Fruit fly (Drosophila melanogaster) whole organism, embryonic: ENCODE results near the gene ND-39.

Experiments used
- Atf3 ChIP-seq: fragments of 200-800 bp; sonication (Bioruptor generic); optimal IDR thresholded peaks from 3 replicates; lab custom pipeline; 2016; ENCODE audit warnings: missing biosample characterization, missing genetic modification characterization
- CG11696 ChIP-seq: fragments of 200-800 bp; sonication (Bioruptor generic); IDR thresholded peaks from 2 replicates; pipeline ENCODE4 v1.3.6; 2022; ENCODE audit warnings: missing biosample characterization, missing genetic modification characterization
- CG12299 ChIP-seq: fragments of 200-800 bp; sonication (Bioruptor generic); optimal IDR thresholded peaks from 2 replicates; lab custom pipeline; 2018; ENCODE audit warnings: missing biosample characterization, mild to moderate bottlenecking, missing genetic modification characterization
- CG13287 ChIP-seq: fragments of 200-800 bp; sonication (Bioruptor generic); IDR thresholded peaks from 2 replicates; pipeline ENCODE4 v1.3.6; 2022; ENCODE audit warnings: missing biosample characterization, missing genetic modification characterization; ENCODE audit not compliant: partially characterized antibody
- CG13624 ChIP-seq: fragments of 200-800 bp; sonication (Bioruptor generic); optimal IDR thresholded peaks from 2 replicates; lab custom pipeline; 2016; ENCODE audit warnings: missing biosample characterization, missing genetic modification characterization
- CG15514 ChIP-seq: fragments of 200-800 bp; sonication (Bioruptor generic); optimal IDR thresholded peaks from 3 replicates; lab custom pipeline; 2017; ENCODE audit warnings: missing biosample characterization, missing genetic modification characterization, mild to moderate bottlenecking, moderate library complexity, missing genetic modification reagents
- CG16779 ChIP-seq: fragments of 200-800 bp; sonication (Bioruptor generic); IDR thresholded peaks from 2 replicates; pipeline ENCODE4 v1.3.6; 2022; ENCODE audit warnings: missing biosample characterization, missing genetic modification characterization
- CG33213 ChIP-seq: fragments of 200-800 bp; sonication (Bioruptor generic); optimal IDR thresholded peaks from 3 replicates; lab custom pipeline; 2016; ENCODE audit warnings: missing biosample characterization, missing genetic modification characterization
- CG34422 ChIP-seq: fragments of 200-800 bp; sonication (Bioruptor generic); IDR thresholded peaks from 3 replicates; pipeline ENCODE4 v1.3.6; 2022; ENCODE audit warnings: missing biosample characterization, missing genetic modification characterization
- CG3726 ChIP-seq: fragments of 200-800 bp; sonication (Bioruptor generic); IDR thresholded peaks from 3 replicates; pipeline ENCODE4, ENCODE4 v1.3.6; 2022; ENCODE audit warnings: missing biosample characterization, missing genetic modification characterization
- CG42726 ChIP-seq: fragments of 200-800 bp; sonication (Bioruptor generic); IDR thresholded peaks from 2 replicates; pipeline ENCODE4 v1.3.6; 2022; ENCODE audit warnings: missing biosample characterization, missing genetic modification characterization; ENCODE audit not compliant: partially characterized antibody
- CG4617 ChIP-seq: fragments of 200-800 bp; sonication (Bioruptor generic); optimal IDR thresholded peaks from 3 replicates; lab custom pipeline; 2016; ENCODE audit warnings: missing biosample characterization, missing genetic modification characterization, borderline replicate concordance
- CG6175 ChIP-seq: fragments of 200-800 bp; sonication (Bioruptor generic); IDR thresholded peaks from 3 replicates; pipeline ENCODE4 v1.3.6; 2022; ENCODE audit warnings: missing biosample characterization, missing genetic modification characterization
- CG7357 ChIP-seq: fragments of 200-800 bp; sonication (Bioruptor generic); IDR thresholded peaks from 3 replicates; pipeline ENCODE4 v1.3.6; 2022; ENCODE audit warnings: missing biosample characterization, missing genetic modification characterization
- CG8924 ChIP-seq: fragments of 200-800 bp; optimal IDR thresholded peaks from 3 replicates; lab custom pipeline; 2019; ENCODE audit warnings: missing biosample characterization, mild to moderate bottlenecking, missing genetic modification characterization, moderate library complexity
- CG8944 ChIP-seq: fragments of 200-800 bp; sonication (Bioruptor generic); optimal IDR thresholded peaks from 3 replicates; lab custom pipeline; 2016; ENCODE audit warnings: missing biosample characterization, missing genetic modification characterization
- CG9727 ChIP-seq: fragments of 200-800 bp; sonication (Bioruptor generic); optimal IDR thresholded peaks from 3 replicates; lab custom pipeline; 2017; ENCODE audit warnings: missing biosample characterization, mild to moderate bottlenecking, missing genetic modification characterization
- CG9817 ChIP-seq: fragments of 200-800 bp; sonication (Bioruptor generic); optimal IDR thresholded peaks from 2 replicates; lab custom pipeline; 2018; ENCODE audit warnings: missing biosample characterization, mild to moderate bottlenecking, missing genetic modification characterization, moderate library complexity
- Dfd ChIP-seq, 2 experiments: fragments of >200 bp; optimal IDR thresholded peaks; 2 replicates each; lab custom pipeline; 2017; ENCODE audit warnings: missing biosample characterization in 2 of 2, missing genetic modification characterization in 2 of 2
- Drgx ChIP-seq: fragments of 200-800 bp; sonication (Bioruptor generic); IDR thresholded peaks from 2 replicates; pipeline ENCODE4 v1.3.6; 2022; ENCODE audit warnings: missing biosample characterization, missing genetic modification characterization
- E2f2 ChIP-seq: fragments of 200-800 bp; sonication (Bioruptor generic); IDR thresholded peaks from 2 replicates; pipeline ENCODE4 v1.3.6; 2022; ENCODE audit warnings: missing biosample characterization, missing genetic modification characterization
- Elba2 ChIP-seq: fragments of 200-800 bp; sonication (Bioruptor generic); optimal IDR thresholded peaks from 3 replicates; lab custom pipeline; 2016; ENCODE audit warnings: missing biosample characterization, missing genetic modification characterization
- GATAe ChIP-seq: fragments of 200-800 bp; sonication (Bioruptor generic); conservative IDR thresholded peaks from 2 replicates; pipeline ENCODE4 v1.3.6; 2022; ENCODE audit warnings: missing biosample characterization, missing genetic modification characterization
- HmgD ChIP-seq: fragments of 200-800 bp; sonication (Bioruptor generic); optimal IDR thresholded peaks from 3 replicates; lab custom pipeline; 2016; ENCODE audit warnings: missing biosample characterization, missing genetic modification characterization
- Jarid2 ChIP-seq: fragments of 200-800 bp; sonication (Bioruptor generic); optimal IDR thresholded peaks from 3 replicates; lab custom pipeline; 2017; ENCODE audit warnings: mild to moderate bottlenecking, missing biosample characterization, missing genetic modification reagents, missing genetic modification characterization
- MESR4 ChIP-seq: fragments of 200-800 bp; sonication (Bioruptor generic); optimal IDR thresholded peaks from 2 replicates; lab custom pipeline; 2018; ENCODE audit warnings: missing biosample characterization, mild to moderate bottlenecking, missing genetic modification characterization, moderate library complexity
- NFAT ChIP-seq: fragments of 200-800 bp; sonication (Bioruptor generic); IDR thresholded peaks from 2 replicates; pipeline ENCODE4 v1.3.6; 2022; ENCODE audit warnings: missing biosample characterization, missing genetic modification characterization
- Oli ChIP-seq: fragments of 200-800 bp; sonication (Bioruptor generic); optimal IDR thresholded peaks from 2 replicates; lab custom pipeline; 2018; ENCODE audit warnings: missing biosample characterization, mild to moderate bottlenecking, missing genetic modification characterization, moderate library complexity
- Ravus ChIP-seq: fragments of 200-800 bp; sonication (Bioruptor generic); IDR thresholded peaks from 2 replicates; pipeline ENCODE4 v1.3.6; 2022; ENCODE audit warnings: missing biosample characterization, missing genetic modification characterization
- ab ChIP-seq: fragments of 200-800 bp; sonication (Bioruptor generic); optimal IDR thresholded peaks from 2 replicates; lab custom pipeline; 2016; ENCODE audit warnings: missing biosample characterization, missing genetic modification characterization
- br ChIP-seq: fragments of >200 bp; optimal IDR thresholded peaks from 2 replicates; lab custom pipeline; 2017
- crc ChIP-seq: fragments of 200-800 bp; sonication (Bioruptor generic); optimal IDR thresholded peaks from 2 replicates; lab custom pipeline; 2016; ENCODE audit warnings: missing biosample characterization, missing genetic modification characterization
- danr ChIP-seq: fragments of 200-800 bp; sonication (Bioruptor generic); IDR thresholded peaks from 2 replicates; pipeline ENCODE4 v1.3.6; 2022; ENCODE audit warnings: missing biosample characterization, missing genetic modification characterization
- gro ChIP-seq: fragments of 200-800 bp; sonication (Bioruptor generic); optimal IDR thresholded peaks from 2 replicates; lab custom pipeline; 2016; ENCODE audit warnings: missing biosample characterization, missing genetic modification characterization
- hbn ChIP-seq: fragments of 200-800 bp; sonication (Bioruptor generic); IDR thresholded peaks from 2 replicates; pipeline ENCODE4 v1.3.6; 2022; ENCODE audit warnings: missing biosample characterization, missing genetic modification characterization; ENCODE audit not compliant: partially characterized antibody
- jing ChIP-seq: fragments of 200-800 bp; sonication (Bioruptor generic); optimal IDR thresholded peaks from 2 replicates; lab custom pipeline; 2018; ENCODE audit warnings: missing biosample characterization, mild to moderate bottlenecking, missing genetic modification characterization
- kni ChIP-seq: fragments of 200-800 bp; sonication (Bioruptor generic); optimal IDR thresholded peaks from 3 replicates; lab custom pipeline; 2017; ENCODE audit warnings: mild to moderate bottlenecking, missing biosample characterization, missing genetic modification reagents, missing genetic modification characterization
- mam ChIP-seq: fragments of 200-800 bp; sonication (Bioruptor generic); optimal IDR thresholded peaks from 3 replicates; lab custom pipeline; 2016; ENCODE audit warnings: missing biosample characterization, missing genetic modification characterization
- nmo ChIP-seq: fragments of 200-800 bp; sonication (Bioruptor generic); optimal IDR thresholded peaks from 2 replicates; lab custom pipeline; 2018; ENCODE audit warnings: missing biosample characterization, mild to moderate bottlenecking, missing genetic modification characterization, moderate library complexity
- oc ChIP-seq: fragments of 200-800 bp; sonication (Bioruptor generic); optimal IDR thresholded peaks from 2 replicates; lab custom pipeline; 2018; ENCODE audit warnings: missing biosample characterization, mild to moderate bottlenecking, missing genetic modification characterization, moderate library complexity
- pan ChIP-seq, 4 experiments: fragments of >200 bp in 3 of 4; fragments of 200-800 bp in 1 of 4; sonication (Bioruptor generic) in 1 of 4; optimal IDR thresholded peaks in 3 of 4; IDR thresholded peaks in 1 of 4; 2 replicates each; pipeline versions ENCODE4 v1.3.6 to Lab custom; 2017 to 2022; ENCODE audit warnings: missing biosample characterization in 2 of 4, missing genetic modification characterization in 2 of 4, mixed read lengths in 1 of 4
- pb ChIP-seq: fragments of 200-800 bp; sonication (Bioruptor generic); optimal IDR thresholded peaks from 3 replicates; lab custom pipeline; 2016; ENCODE audit warnings: missing biosample characterization, missing genetic modification characterization
- pho ChIP-seq: fragments of 200-800 bp; sonication (Bioruptor generic); optimal IDR thresholded peaks from 2 replicates; lab custom pipeline; 2016; ENCODE audit warnings: missing biosample characterization, missing genetic modification characterization
- pum ChIP-seq: fragments of 200-800 bp; sonication (Bioruptor generic); optimal IDR thresholded peaks from 2 replicates; lab custom pipeline; 2016; ENCODE audit warnings: missing biosample characterization, missing genetic modification characterization
- seq ChIP-seq: fragments of 200-800 bp; sonication (Bioruptor generic); IDR thresholded peaks from 2 replicates; pipeline ENCODE4 v1.3.6; 2022; ENCODE audit warnings: missing biosample characterization, missing genetic modification characterization
- so ChIP-seq: fragments of 200-800 bp; sonication (Bioruptor generic); IDR thresholded peaks from 3 replicates; pipeline ENCODE4 v1.3.6; 2022; ENCODE audit warnings: missing biosample characterization, missing genetic modification characterization
- trem ChIP-seq: fragments of 200-800 bp; optimal IDR thresholded peaks from 3 replicates; lab custom pipeline; 2019; ENCODE audit warnings: missing biosample characterization, mild to moderate bottlenecking, missing genetic modification characterization, moderate library complexity
- tup ChIP-seq: fragments of 200-800 bp; sonication (Bioruptor generic); optimal IDR thresholded peaks from 2 replicates; lab custom pipeline; 2016; ENCODE audit warnings: missing biosample characterization, mild to moderate bottlenecking, missing genetic modification characterization, moderate library complexity
- twi ChIP-seq: fragments of 200-800 bp; optimal IDR thresholded peaks from 2 replicates; lab custom pipeline; 2019; ENCODE audit warnings: missing biosample characterization, mild to moderate bottlenecking, missing genetic modification characterization, moderate library complexity
- vfl ChIP-seq: fragments of 200-800 bp; sonication (Bioruptor generic); optimal IDR thresholded peaks from 2 replicates; lab custom pipeline; 2016; ENCODE audit warnings: missing biosample characterization, missing genetic modification characterization

ND-39 gene

DNA sequence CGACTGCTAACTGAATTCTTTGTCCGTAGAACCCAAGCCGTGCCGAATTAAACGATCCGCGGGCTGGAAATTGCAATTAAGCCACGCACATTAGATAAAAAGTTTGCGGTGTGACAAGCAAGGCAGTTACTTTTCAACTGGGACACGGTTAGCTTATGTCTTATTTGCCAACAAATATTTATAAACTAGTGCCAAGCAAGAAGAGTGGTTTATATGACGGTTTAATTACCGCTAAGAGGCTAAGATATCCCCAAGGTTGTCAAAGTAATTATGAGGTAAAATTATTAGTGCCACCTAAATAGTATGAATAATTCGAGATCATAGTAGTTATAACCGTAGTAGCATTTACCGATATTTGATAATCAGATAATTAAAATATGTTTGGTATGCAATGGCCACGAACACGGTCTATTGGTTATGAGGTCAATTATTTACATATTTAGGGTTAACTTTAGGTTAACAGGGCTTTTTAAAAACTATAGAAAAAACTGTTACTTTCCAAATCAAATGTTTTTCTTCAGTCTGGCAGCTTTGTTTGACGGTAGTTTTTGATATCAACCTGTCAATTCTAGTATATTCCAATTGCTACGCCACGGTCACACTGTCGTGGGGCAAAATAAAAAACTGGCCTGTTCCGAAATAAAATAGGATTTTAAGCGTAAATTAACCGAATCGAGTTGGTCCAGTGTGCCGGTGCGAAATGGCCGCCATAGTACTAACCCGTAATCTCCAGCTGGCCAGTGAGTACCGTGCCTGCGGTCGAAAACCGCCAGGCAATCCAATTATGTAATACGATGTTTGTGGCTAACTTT is 3.1 kb downstream of the ND-39 start, which contains the start of gene ZnT77C (continued):
- peak; percentile 79 for TF ChIP-seq MESR4 (GFP tag; lab: Kevin White, UChicago)
- no peak for TF ChIP-seq crc
- no peak for TF ChIP-seq CG13624 (GFP tag; lab: Kevin White, UChicago)
- TF ChIP-seq pan (optimal IDR thresholded peaks at IDR 0.05; lab: Kevin White, UChicago), result no peak
- TF ChIP-seq pan (GFP tag; optimal IDR thresholded peaks at IDR 0.05 in 1 of 2, IDR thresholded peaks at IDR 0.05 in 1 of 2), result no peak
- 0 out of 3 replicates have a peak, but pooled peaks have one; percentile 14 for TF ChIP-seq CG34422 (GFP tag; lab: Robert Waterston, UW)
- no peak for TF ChIP-seq Elba2 (GFP tag; lab: Kevin White, UChicago)
- no peak for TF ChIP-seq danr (GFP tag; lab: Robert Waterston, UW)
- no peak for TF ChIP-seq hbn (GFP tag; lab: Robert Waterston, UW)
- TF ChIP-seq CG8944 (GFP tag; lab: Kevin White, UChicago), result no peak
- TF ChIP-seq CG13287, result peak; percentile 26; the same call in 1 of the 2 replicates
- no peak for TF ChIP-seq so (GFP tag; lab: Robert Waterston, UW)
- no peak for TF ChIP-seq oc (tag; lab: Kevin White, UChicago)
- no peak for TF ChIP-seq ab (GFP tag; lab: Kevin White, UChicago)
- TF ChIP-seq gro, result no peak
- TF ChIP-seq CG33213 (GFP tag; lab: Kevin White, UChicago), result peak; percentile 72
- no peak for TF ChIP-seq CG6175 (GFP tag; lab: Robert Waterston, UW)
- TF ChIP-seq GATAe (GFP tag; lab: Robert Waterston, UW), result no peak
- no peak for TF ChIP-seq NFAT (GFP tag; lab: Robert Waterston, UW)
- no peak for TF ChIP-seq CG12299 (tag; lab: Kevin White, UChicago)
- peak; percentile 68 for TF ChIP-seq CG4617
- no peak for TF ChIP-seq Oli (tag; lab: Kevin White, UChicago)
- no peak for TF ChIP-seq CG42726
- no peak for TF ChIP-seq CG11696 (GFP tag; lab: Robert Waterston, UW)
- no peak for TF ChIP-seq jing
- no peak for TF ChIP-seq Ravus (GFP tag; lab: Robert Waterston, UW)
- no peak for TF ChIP-seq CG7357 (GFP tag; lab: Robert Waterston, UW)
- peak; percentile 50 for TF ChIP-seq E2f2 (GFP tag; lab: Robert Waterston, UW)
- TF ChIP-seq mam (GFP tag; lab: Kevin White, UChicago), result no peak
- no peak for TF ChIP-seq pum (GFP tag; lab: Kevin White, UChicago)
- no peak for TF ChIP-seq seq (GFP tag; lab: Robert Waterston, UW)
- TF ChIP-seq CG15514 (GFP tag; lab: Kevin White, UChicago), result peak; percentile 3
- no peak for TF ChIP-seq pb (GFP tag; lab: Kevin White, UChicago)
- TF ChIP-seq kni (GFP tag; lab: Kevin White, UChicago), result no peak
- no peak for TF ChIP-seq twi (tag; lab: Kevin White, UChicago)
- TF ChIP-seq trem, result peak; percentile 73
- TF ChIP-seq br (lab: Kevin White, UChicago), result no peak
- TF ChIP-seq CG16779 (GFP tag; lab: Robert Waterston, UW), result no peak
- TF ChIP-seq pho (GFP tag; lab: Kevin White, UChicago), result no peak
- no peak for TF ChIP-seq CG9727
- no peak for TF ChIP-seq CG3726 (GFP tag; lab: Robert Waterston, UW)
- no peak for TF ChIP-seq CG9817 (tag; lab: Kevin White, UChicago)
- TF ChIP-seq CG8924 (tag; lab: Kevin White, UChicago), result no peak
- no peak for TF ChIP-seq vfl (GFP tag; lab: Kevin White, UChicago)
- TF ChIP-seq Atf3 (GFP tag; lab: Kevin White, UChicago), result no peak
- no peak for TF ChIP-seq tup (GFP tag; lab: Kevin White, UChicago)
- TF ChIP-seq Dfd (GFP tag; optimal IDR thresholded peaks at IDR 0.05; lab: Kevin White, UChicago), result no peak
- TF ChIP-seq Jarid2 (GFP tag; lab: Kevin White, UChicago), result no peak
- TF ChIP-seq HmgD, result no peak
- peak; percentile 9 for TF ChIP-seq nmo (GFP tag; lab: Kevin White, UChicago)
- TF ChIP-seq Drgx (GFP tag; lab: Robert Waterston, UW), result no peak
